Fruit fly (Drosophila melanogaster): ENCODE measurements around the gene Flad2.
A peak's percentile ranks its signal among the peaks of the same experiment; 100 is the strongest.
"Not testable (repeated sequence)": the region's sequence is repeated elsewhere in the genome, so short reads cannot be mapped to it uniquely, and the experiment has no call there.

The Flad2 gene

DNA sequence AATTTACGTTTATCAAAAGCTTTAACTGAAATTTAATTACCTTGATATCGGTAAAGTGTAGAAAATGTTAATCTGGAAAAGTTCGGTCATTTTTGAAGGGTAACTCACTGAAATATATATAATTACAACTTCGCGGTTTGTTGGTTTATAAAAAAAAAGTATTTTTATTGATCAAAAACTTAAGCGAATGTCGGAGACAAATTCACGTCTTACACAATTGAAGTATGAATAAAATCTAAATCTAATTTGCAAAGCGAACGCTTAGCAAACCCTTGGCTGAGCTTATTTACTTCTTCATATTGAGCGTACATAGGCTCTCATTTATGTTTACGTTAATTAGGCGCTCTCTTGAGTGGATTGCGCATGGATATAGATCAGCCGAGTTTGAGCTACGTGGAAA, 37.1 kb downstream of the Flad2 start, which contains the start of gene Hsp60D:
Hsp60D (minus strand) TSS at position 101 of the 400 bp plus-strand sequence.
- not testable (repeated sequence) for TF ChIP-seq tj, Mnt, bab1 (GFP tag; optimal IDR thresholded peaks at IDR 0.05)

dm6 chr2L:13457037-13457547, 44.8 kb downstream of the Flad2 start, which contains the start of gene CG42809:
CG42809 (plus strand) TSS chr2L:13457497.
- TF ChIP-seq CG12768 (GFP tag; optimal IDR thresholded peaks at IDR 0.05) = no peak
- TF ChIP-seq tj (GFP tag; optimal IDR thresholded peaks at IDR 0.05) = no peak
- TF ChIP-seq CG14711 (tag; optimal IDR thresholded peaks at IDR 0.05) = no peak
- TF ChIP-seq CG11617 (GFP tag; optimal IDR thresholded peaks at IDR 0.05) = no peak
- no peak for TF ChIP-seq Clk (GFP tag; optimal IDR thresholded peaks at IDR 0.05)
- TF ChIP-seq ovo (GFP tag; optimal IDR thresholded peaks at IDR 0.05) = no peak
- no peak for TF ChIP-seq Hr96 (GFP tag; optimal IDR thresholded peaks at IDR 0.05)
- no peak for TF ChIP-seq CG5204 (GFP tag; optimal IDR thresholded peaks at IDR 0.05)
- no peak for TF ChIP-seq cic (GFP tag; optimal IDR thresholded peaks at IDR 0.05)
- no peak for TF ChIP-seq kay (GFP tag; ENCODE audit: borderline replicate concordance)
- no peak for TF ChIP-seq bab1 (GFP tag; optimal IDR thresholded peaks at IDR 0.05)
- no peak for TF ChIP-seq pad (GFP tag; optimal IDR thresholded peaks at IDR 0.05)
- TF ChIP-seq CG7045 (GFP tag; optimal IDR thresholded peaks at IDR 0.05) = no peak

DNA sequence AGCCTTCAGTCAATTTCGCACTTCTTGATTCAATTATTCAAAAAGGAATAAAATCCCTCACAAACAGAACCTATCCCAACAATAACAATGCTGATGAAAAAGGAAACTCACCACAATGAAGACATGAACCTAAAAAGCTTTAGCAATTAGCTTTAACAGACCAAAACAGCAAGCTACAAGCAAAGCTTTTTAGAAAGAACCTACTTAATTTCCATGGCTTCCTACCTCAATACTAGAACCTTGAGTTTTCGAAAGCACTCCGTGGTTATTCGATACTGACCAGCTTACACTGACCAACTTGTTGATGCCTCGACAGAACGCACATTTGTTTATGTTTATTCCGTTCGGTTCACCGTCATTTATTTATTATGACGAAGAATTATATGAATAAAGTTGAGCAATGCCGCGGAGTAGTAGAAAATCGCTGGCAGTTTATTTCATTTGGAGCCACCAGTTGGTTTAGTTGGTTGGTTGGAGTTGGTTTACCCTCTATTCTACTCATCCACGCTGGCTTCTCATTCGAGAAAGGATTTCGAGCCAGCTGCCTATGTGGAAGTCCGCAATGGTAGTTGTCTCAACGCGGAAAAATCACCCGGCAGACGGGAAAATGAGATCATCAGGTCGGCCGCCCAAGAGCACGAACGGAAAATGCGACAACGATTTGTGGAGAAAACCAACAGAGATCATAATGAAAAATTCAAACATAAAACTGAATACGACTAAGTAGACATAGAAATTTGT, 46.8 kb downstream of the Flad2 start, which contains the start of gene CG42810:
CG42810 (plus strand) TSS at position 691 of the 741 bp plus-strand sequence.
- TF ChIP-seq CG14711 (tag; optimal IDR thresholded peaks at IDR 0.05) (no peak), bab1 (GFP tag; optimal IDR thresholded peaks at IDR 0.05) (peak; percentile 17), Clk (GFP tag; optimal IDR thresholded peaks at IDR 0.05) (no peak)

DNA sequence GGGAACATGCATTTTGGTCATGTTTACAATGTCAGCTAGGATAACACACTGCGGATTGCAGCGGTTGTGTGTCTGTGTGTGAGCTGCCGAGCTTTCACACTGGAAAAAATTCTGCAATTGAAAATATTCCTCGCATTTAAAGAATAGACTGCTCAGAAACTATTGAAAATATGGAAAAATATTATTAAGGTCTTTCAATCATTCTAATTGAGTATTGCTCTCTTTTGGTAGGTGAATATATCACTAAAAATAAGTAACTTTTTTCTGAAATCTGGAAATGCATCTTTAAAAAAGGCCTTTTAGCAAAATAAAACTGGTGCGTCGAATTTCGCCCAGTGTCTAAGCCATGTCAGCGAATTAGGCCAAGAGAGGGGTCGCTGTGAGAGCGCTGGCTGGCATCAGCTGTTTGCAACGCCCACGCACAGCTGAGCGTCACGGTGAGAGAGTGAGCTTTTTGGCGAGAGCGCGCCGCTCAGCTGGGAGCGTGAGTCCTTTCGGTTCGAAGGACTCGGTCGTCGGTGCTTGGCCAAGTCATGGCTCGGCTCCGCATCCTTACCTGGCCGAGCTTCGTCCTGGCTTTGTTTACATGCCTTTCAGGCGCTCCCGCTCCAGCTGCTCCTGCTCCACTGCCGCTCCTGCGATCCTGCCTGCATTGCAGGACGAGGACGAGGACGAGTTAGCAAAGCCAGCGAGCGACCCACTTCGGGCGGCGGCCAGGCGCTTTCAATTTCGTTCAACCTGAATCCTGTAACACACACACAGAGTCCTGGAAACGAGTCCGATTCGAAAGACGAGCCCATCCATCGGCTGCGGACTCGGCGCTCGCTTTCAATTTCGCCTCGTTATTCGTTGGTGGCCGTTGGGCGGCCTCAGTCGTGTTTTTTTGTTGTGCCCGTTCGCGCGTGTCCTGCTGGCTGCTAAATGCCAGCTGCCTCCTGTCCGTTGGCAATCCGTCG, 48.9 kb downstream of the Flad2 start, which contains the start of gene CG46308:
CG46308 (plus strand) TSS at position 864 of the 956 bp plus-strand sequence.
- TF ChIP-seq bab1 (GFP tag; optimal IDR thresholded peaks at IDR 0.05) = no peak
- peak; percentile 56 for TF ChIP-seq CG11617 (GFP tag; optimal IDR thresholded peaks at IDR 0.05)
- TF ChIP-seq CG33017 (tag; optimal IDR thresholded peaks at IDR 0.05) = peak; percentile 80
- TF ChIP-seq Mnt (GFP tag; optimal IDR thresholded peaks at IDR 0.05) = peak; percentile 16
- peak; percentile 38 for TF ChIP-seq tj (GFP tag; optimal IDR thresholded peaks at IDR 0.05)
- peak; percentile 58 for TF ChIP-seq CG7101 (tag; optimal IDR thresholded peaks at IDR 0.05)
- TF ChIP-seq CG5204 (GFP tag; optimal IDR thresholded peaks at IDR 0.05) = peak; percentile 81
- TF ChIP-seq toe (GFP tag; optimal IDR thresholded peaks at IDR 0.05) = peak; percentile 78
- no peak for TF ChIP-seq CG1620 (GFP tag; optimal IDR thresholded peaks at IDR 0.05)
- peak; percentile 61 for TF ChIP-seq Clk (GFP tag; optimal IDR thresholded peaks at IDR 0.05)
- no peak for TF ChIP-seq cnc (optimal IDR thresholded peaks at IDR 0.05)
- peak; percentile 10 for TF ChIP-seq cic (GFP tag; optimal IDR thresholded peaks at IDR 0.05)
- peak; percentile 84 for TF ChIP-seq CG7045 (GFP tag; optimal IDR thresholded peaks at IDR 0.05)
- peak; percentile 19 for TF ChIP-seq pad (GFP tag; optimal IDR thresholded peaks at IDR 0.05)
- no peak for TF ChIP-seq kay (GFP tag; ENCODE audit: borderline replicate concordance)
- TF ChIP-seq Crg-1 (GFP tag; optimal IDR thresholded peaks at IDR 0.05) = peak; percentile 12
- no peak for TF ChIP-seq ovo (GFP tag; optimal IDR thresholded peaks at IDR 0.05)
- TF ChIP-seq CG14711 (tag; optimal IDR thresholded peaks at IDR 0.05) = peak; percentile 56
- TF ChIP-seq CG12768 (GFP tag; optimal IDR thresholded peaks at IDR 0.05) = peak; percentile 80
- peak; percentile 71 for TF ChIP-seq Hr96 (GFP tag; optimal IDR thresholded peaks at IDR 0.05)
